Worm (Caenorhabditis elegans): ENCODE results near the gene eco-1.

ce11 chrIII:7310662-7311340 is 48.1 kb downstream of the eco-1 start, which contains the start of the genes F56C9.6 and F56C9.3:
- no peak for TF ChIP-seq alr-1 (tag; optimal IDR thresholded peaks at IDR 0.05)
- no peak for TF ChIP-seq snpc-4 (tag; optimal IDR thresholded peaks at IDR 0.05)
- no peak for TF ChIP-seq elt-3 (tag; optimal IDR thresholded peaks at IDR 0.05)
- no peak for TF ChIP-seq aly-2 (tag; optimal IDR thresholded peaks at IDR 0.05)
- TF ChIP-seq nhr-25 (tag; optimal IDR thresholded peaks at IDR 0.05) = no peak
- TF ChIP-seq ztf-11 (tag; optimal IDR thresholded peaks at IDR 0.05) = no peak
- no peak for TF ChIP-seq dmd-4 (tag; optimal IDR thresholded peaks at IDR 0.05)
- no peak for TF ChIP-seq ceh-82 (tag; optimal IDR thresholded peaks at IDR 0.05)
- TF ChIP-seq fos-1 (tag; optimal IDR thresholded peaks at IDR 0.05) = no peak
- TF ChIP-seq ama-1 (optimal IDR thresholded peaks at IDR 0.05) = no peak
- TF ChIP-seq blmp-1 (tag; optimal IDR thresholded peaks at IDR 0.05; ENCODE audit: insufficient read depth) = no peak

All from whole organism, L2 larva.